Worm (Caenorhabditis elegans): ENCODE measurements around the gene C04G6.4.

ce11 chrII:5130081-5130480, 46.8 kb upstream of the C04G6.4 start, which contains the start of gene lgc-56:
- TF ChIP-seq W03F9.2 (tag; optimal IDR thresholded peaks at IDR 0.05) (no peak), him-1 (tag; optimal IDR thresholded peaks at IDR 0.05) (no peak)
